Worm (Caenorhabditis elegans) whole organism, late embryonic: ENCODE data around the gene srj-22.

Experiments
- K02D7.2 ChIP-seq: sonication (generic microtip); optimal IDR thresholded peaks from 2 replicates; lab custom pipeline; 2017; ENCODE audit warnings: mild to moderate bottlenecking, missing genetic modification characterization, missing compliant biosample characterization
- K09A11.1 ChIP-seq: sonication (generic microtip); optimal IDR thresholded peaks from 2 replicates; lab custom pipeline; 2017; ENCODE audit warnings: antibody characterized with exemption, mild to moderate bottlenecking, missing genetic modification characterization, missing compliant biosample characterization; ENCODE audit not compliant: insufficient read depth
- Y22D7AL.16 ChIP-seq: sonication (generic microtip); optimal IDR thresholded peaks from 2 replicates; lab custom pipeline; 2016; ENCODE audit warnings: missing genetic modification characterization, missing compliant biosample characterization
- ama-1 ChIP-seq: fragments of 150-350 bp; optimal IDR thresholded peaks from 2 replicates; lab custom pipeline; 2014
- ceh-18 ChIP-seq: sonication (generic microtip); optimal IDR thresholded peaks from 2 replicates; lab custom pipeline; 2016; ENCODE audit warnings: missing genetic modification characterization, missing compliant biosample characterization
- ceh-19 ChIP-seq: fragments of 200-800 bp; sonication (Bioruptor generic); optimal IDR thresholded peaks from 2 replicates; lab custom pipeline; 2018; ENCODE audit warnings: mild to moderate bottlenecking, missing genetic modification characterization, missing compliant biosample characterization
- ceh-2 ChIP-seq: sonication (generic microtip); optimal IDR thresholded peaks from 2 replicates; lab custom pipeline; 2016; ENCODE audit warnings: missing genotype, missing genetic modification characterization, missing compliant biosample characterization
- ceh-22 ChIP-seq: sonication (generic microtip); optimal IDR thresholded peaks from 2 replicates; lab custom pipeline; 2017; ENCODE audit warnings: missing biosample characterization, missing genetic modification characterization
- ceh-30 ChIP-seq: fragments of 150-350 bp; optimal IDR thresholded peaks from 2 replicates; lab custom pipeline; 2014; ENCODE audit warnings: missing biosample characterization, missing genetic modification characterization
- ceh-31 ChIP-seq: sonication (generic microtip); optimal IDR thresholded peaks from 2 replicates; lab custom pipeline; 2016; ENCODE audit warnings: missing genetic modification characterization, missing compliant biosample characterization
- ceh-34 ChIP-seq: sonication (generic microtip); optimal IDR thresholded peaks from 2 replicates; lab custom pipeline; 2016; ENCODE audit warnings: mild to moderate bottlenecking, missing genetic modification characterization, missing compliant biosample characterization
- ceh-48 ChIP-seq: sonication (generic microtip); optimal IDR thresholded peaks from 2 replicates; lab custom pipeline; 2016; ENCODE audit warnings: missing genetic modification characterization, inconsistent platforms, missing compliant biosample characterization
- ceh-6 ChIP-seq: fragments of 200-800 bp; sonication (Bioruptor generic); optimal IDR thresholded peaks from 2 replicates; lab custom pipeline; 2018; ENCODE audit warnings: mild to moderate bottlenecking, missing genetic modification characterization, missing compliant biosample characterization
- ceh-9 ChIP-seq: sonication (generic microtip); optimal IDR thresholded peaks from 2 replicates; lab custom pipeline; 2016; ENCODE audit warnings: mild to moderate bottlenecking, missing genetic modification characterization, inconsistent platforms, missing compliant biosample characterization
- dve-1 ChIP-seq: sonication (generic microtip); optimal IDR thresholded peaks from 2 replicates; lab custom pipeline; 2017; ENCODE audit warnings: antibody characterized with exemption, mild to moderate bottlenecking, missing genetic modification characterization, missing compliant biosample characterization
- elt-4 ChIP-seq: sonication (generic microtip); optimal IDR thresholded peaks from 2 replicates; lab custom pipeline; 2016; ENCODE audit warnings: missing genetic modification characterization, missing compliant biosample characterization
- ets-4 ChIP-seq: sonication (generic microtip); optimal IDR thresholded peaks from 2 replicates; lab custom pipeline; 2016; ENCODE audit warnings: missing genetic modification characterization, missing compliant biosample characterization
- eyg-1 ChIP-seq: sonication (generic microtip); optimal IDR thresholded peaks from 2 replicates; lab custom pipeline; 2016; ENCODE audit warnings: missing genotype, missing genetic modification characterization, missing compliant biosample characterization
- fkh-10 ChIP-seq: fragments of 150-350 bp; optimal IDR thresholded peaks from 2 replicates; lab custom pipeline; 2014; ENCODE audit warnings: missing biosample characterization, missing genetic modification reagents, missing genetic modification characterization
- gmeb-2 ChIP-seq: sonication (generic microtip); optimal IDR thresholded peaks from 2 replicates; lab custom pipeline; 2016; ENCODE audit warnings: missing genetic modification characterization, inconsistent platforms, missing compliant biosample characterization
- hlh-30 ChIP-seq: sonication (generic microtip); optimal IDR thresholded peaks from 2 replicates; lab custom pipeline; 2017; ENCODE audit warnings: antibody characterized with exemption, missing genetic modification characterization, missing compliant biosample characterization; ENCODE audit not compliant: insufficient read depth
- hlh-8 ChIP-seq: sonication (generic microtip); optimal IDR thresholded peaks from 2 replicates; lab custom pipeline; 2016; ENCODE audit warnings: missing genotype, missing genetic modification characterization, missing compliant biosample characterization
- lim-6 ChIP-seq: sonication (generic microtip); optimal IDR thresholded peaks from 2 replicates; lab custom pipeline; 2016; ENCODE audit warnings: missing genetic modification characterization, missing compliant biosample characterization
- madf-2 ChIP-seq: sonication (generic microtip); optimal IDR thresholded peaks from 2 replicates; lab custom pipeline; 2017; ENCODE audit warnings: missing genetic modification characterization, missing compliant biosample characterization
- nfya-1 ChIP-seq: sonication (generic microtip); optimal IDR thresholded peaks from 2 replicates; lab custom pipeline; 2017; ENCODE audit warnings: missing genetic modification characterization, mild to moderate bottlenecking, missing compliant biosample characterization, antibody characterized with exemption, moderate library complexity
- nhr-232 ChIP-seq: sonication (generic microtip); optimal IDR thresholded peaks from 2 replicates; lab custom pipeline; 2016; ENCODE audit warnings: missing genetic modification characterization, missing compliant biosample characterization
- odd-2 ChIP-seq: sonication (generic microtip); optimal IDR thresholded peaks from 2 replicates; lab custom pipeline; 2017; ENCODE audit warnings: antibody characterized with exemption, mild to moderate bottlenecking, missing genetic modification characterization, missing compliant biosample characterization
- pag-3 ChIP-seq: sonication (generic microtip); optimal IDR thresholded peaks from 2 replicates; lab custom pipeline; 2016; ENCODE audit warnings: missing compliant biosample characterization, missing genetic modification characterization, borderline replicate concordance
- pha-4 ChIP-seq: fragments of 150-350 bp; optimal IDR thresholded peaks from 2 replicates; lab custom pipeline; 2018; ENCODE audit warnings: missing biosample characterization, missing genetic modification reagents, missing genetic modification characterization
- pros-1 ChIP-seq: fragments of 150-350 bp; optimal IDR thresholded peaks from 2 replicates; lab custom pipeline; 2014; ENCODE audit warnings: missing biosample characterization, missing genetic modification reagents, missing genetic modification characterization
- rnt-1 ChIP-seq: sonication (generic microtip); optimal IDR thresholded peaks from 2 replicates; lab custom pipeline; 2016; ENCODE audit warnings: missing genetic modification characterization, missing compliant biosample characterization
- sdc-2 ChIP-seq: sonication (generic microtip); optimal IDR thresholded peaks from 2 replicates; lab custom pipeline; 2016; ENCODE audit warnings: missing genotype, missing genetic modification characterization, missing compliant biosample characterization
- sox-2 ChIP-seq: fragments of 200-800 bp; sonication (Bioruptor generic); IDR thresholded peaks from 2 replicates; pipeline ENCODE4 v1.3.6; 2022; ENCODE audit warnings: missing genetic modification reagents, missing genetic modification characterization, missing compliant biosample characterization
- tbx-2 ChIP-seq: sonication (generic microtip); optimal IDR thresholded peaks from 2 replicates; lab custom pipeline; 2016; ENCODE audit warnings: missing genetic modification characterization, missing compliant biosample characterization
- unc-42 ChIP-seq: sonication (generic microtip); optimal IDR thresholded peaks from 2 replicates; lab custom pipeline; 2016; ENCODE audit warnings: missing genotype, missing genetic modification characterization, missing compliant biosample characterization
- unc-55 ChIP-seq: sonication (generic microtip); optimal IDR thresholded peaks from 2 replicates; lab custom pipeline; 2017; ENCODE audit warnings: missing biosample characterization, missing genetic modification reagents, missing genetic modification characterization
- unc-86 ChIP-seq: sonication (generic microtip); optimal IDR thresholded peaks from 2 replicates; lab custom pipeline; 2016; ENCODE audit warnings: missing genetic modification characterization, missing compliant biosample characterization
- zip-5 ChIP-seq: sonication (generic microtip); optimal IDR thresholded peaks from 2 replicates; lab custom pipeline; 2016; ENCODE audit warnings: missing genetic modification characterization, missing compliant biosample characterization
- ztf-16 ChIP-seq: sonication (generic microtip); optimal IDR thresholded peaks from 2 replicates; lab custom pipeline; 2017; ENCODE audit warnings: missing genetic modification characterization, missing compliant biosample characterization

srj-22 gene

ce11 chrV:10716865-10717713 lies 26.5 kb downstream of the srj-22 start (continued):
- peak; percentile 8 for TF ChIP-seq ceh-31 (tag; lab: Kevin White, UChicago)
- no peak for TF ChIP-seq unc-86 (tag; lab: Kevin White, UChicago)
- no peak for TF ChIP-seq ama-1 (lab: Kevin White, UChicago)
- no peak for TF ChIP-seq K09A11.1
- no peak for TF ChIP-seq ets-4 (tag; lab: Kevin White, UChicago)
- no peak for TF ChIP-seq ceh-9 (tag; lab: Kevin White, UChicago)
- TF ChIP-seq pag-3 (tag; lab: Kevin White, UChicago), result peak; percentile 26
- no peak for TF ChIP-seq sdc-2 (tag; lab: Kevin White, UChicago)
- peak; percentile 42 for TF ChIP-seq ceh-18 (tag; lab: Kevin White, UChicago)
- no peak for TF ChIP-seq ceh-48 (tag; lab: Kevin White, UChicago)
- TF ChIP-seq, all 69 proteins: peak for 23

- peak; percentile 65 for TF ChIP-seq nfya-1
- no peak for TF ChIP-seq ceh-22 (tag; lab: Kevin White, UChicago)
- TF ChIP-seq zip-5, result no peak
- peak; percentile 66 for TF ChIP-seq tbx-2
- TF ChIP-seq ceh-31 (tag; lab: Kevin White, UChicago), result peak; percentile 78
- no peak for TF ChIP-seq pha-4 (tag; lab: Kevin White, UChicago)
- peak; percentile 88 for TF ChIP-seq pros-1 (tag; lab: Kevin White, UChicago)
- TF ChIP-seq ceh-18 (tag; lab: Kevin White, UChicago), result peak; percentile 83
- peak; percentile 35 for TF ChIP-seq hlh-8 (tag; lab: Kevin White, UChicago)
- TF ChIP-seq unc-55, result peak; percentile 91
- TF ChIP-seq gmeb-2, result peak; percentile 8
- TF ChIP-seq unc-42 (tag; lab: Kevin White, UChicago), result peak; percentile 64
- peak; percentile 97 for TF ChIP-seq hlh-30 (tag; lab: Kevin White, UChicago)
- TF ChIP-seq ceh-34 (tag; lab: Kevin White, UChicago), result peak; percentile 61
- TF ChIP-seq dve-1 (tag; lab: Kevin White, UChicago), result peak; percentile 39
- no peak for TF ChIP-seq ceh-30 (tag; lab: Kevin White, UChicago)
- peak; percentile 86 for TF ChIP-seq rnt-1 (tag; lab: Kevin White, UChicago)
- TF ChIP-seq, all 69 proteins: peak for 13
Measured at ce11 chrV:10715158-10716152, 28.1 kb downstream of the srj-22 start.

ce11 chrV:10714630-10715029 lies 28.9 kb downstream of the srj-22 start:
- TF ChIP-seq ets-4 (tag; lab: Kevin White, UChicago) (no peak), ceh-6 (GFP tag; lab: Kevin White, UChicago) (no peak), fkh-10 (GFP tag; lab: Kevin White, UChicago) (no peak), ceh-18 (tag; lab: Kevin White, UChicago) (no peak), unc-86 (tag; lab: Kevin White, UChicago) (no peak), madf-2 (no peak), sox-2 (GFP tag; lab: Robert Waterston, UW) (no peak), ztf-16 (tag; lab: Kevin White, UChicago) (no peak), nhr-232 (no peak), ama-1 (lab: Kevin White, UChicago) (no peak), sdc-2 (tag; lab: Kevin White, UChicago) (no peak), dve-1 (tag; lab: Kevin White, UChicago) (no peak)

- no peak for TF ChIP-seq ceh-18 (tag; lab: Kevin White, UChicago)
- TF ChIP-seq Y22D7AL.16 (tag; lab: Kevin White, UChicago), result no peak
- TF ChIP-seq elt-4, result no peak
- TF ChIP-seq eyg-1 (tag; lab: Kevin White, UChicago), result no peak
- no peak for TF ChIP-seq sox-2 (GFP tag; lab: Robert Waterston, UW)
- no peak for TF ChIP-seq lim-6 (tag; lab: Kevin White, UChicago)
- TF ChIP-seq odd-2, result no peak
- TF ChIP-seq hlh-30 (tag; lab: Kevin White, UChicago), result no peak
- TF ChIP-seq ceh-19 (GFP tag; lab: Kevin White, UChicago), result no peak
- no peak for TF ChIP-seq K02D7.2 (tag; lab: Kevin White, UChicago)
- no peak for TF ChIP-seq ceh-2 (tag; lab: Kevin White, UChicago)
Measured at ce11 chrV:10713704-10714239, 29.8 kb downstream of the srj-22 start.
